Fruit fly (Drosophila melanogaster) whole organism, adult: ENCODE results near the gene ds.

ENCODE experiments used
- CG11617 ChIP-seq: fragments of 200-800 bp; sonication (Bioruptor generic); optimal IDR thresholded peaks from 2 replicates; lab custom pipeline; 2017; ENCODE audit warnings: mild to moderate bottlenecking, missing biosample characterization, missing genetic modification reagents, missing genetic modification characterization
- CG12768 ChIP-seq: fragments of 200-800 bp; sonication (Bioruptor generic); optimal IDR thresholded peaks from 2 replicates; lab custom pipeline; 2017; ENCODE audit warnings: missing biosample characterization, missing genetic modification characterization, mild to moderate bottlenecking, moderate library complexity, missing genetic modification reagents
- CG14711 ChIP-seq: fragments of 200-800 bp; sonication (Bioruptor generic); optimal IDR thresholded peaks from 2 replicates; lab custom pipeline; 2018; ENCODE audit warnings: missing biosample characterization, mild to moderate bottlenecking, missing genetic modification characterization, moderate library complexity
- CG1620 ChIP-seq: fragments of 200-800 bp; sonication (Bioruptor generic); optimal IDR thresholded peaks from 2 replicates; lab custom pipeline; 2016; ENCODE audit warnings: missing biosample characterization, missing genetic modification characterization
- CG33017 ChIP-seq: fragments of 200-800 bp; sonication (Bioruptor generic); optimal IDR thresholded peaks from 2 replicates; lab custom pipeline; 2018; ENCODE audit warnings: missing biosample characterization, mild to moderate bottlenecking, missing genetic modification characterization, moderate library complexity
- CG5204 ChIP-seq: fragments of 200-800 bp; sonication (Bioruptor generic); optimal IDR thresholded peaks from 2 replicates; lab custom pipeline; 2016; ENCODE audit warnings: missing biosample characterization, missing genetic modification characterization
- CG7045 ChIP-seq: fragments of 200-800 bp; sonication (Bioruptor generic); optimal IDR thresholded peaks from 2 replicates; lab custom pipeline; 2017; ENCODE audit warnings: missing biosample characterization, mild to moderate bottlenecking, missing genetic modification characterization
- CG7101 ChIP-seq: fragments of 200-800 bp; sonication (Bioruptor generic); optimal IDR thresholded peaks from 2 replicates; lab custom pipeline; 2018; ENCODE audit warnings: missing biosample characterization, mild to moderate bottlenecking, missing genetic modification characterization, moderate library complexity
- Clk ChIP-seq: fragments of 200-800 bp; sonication (Bioruptor generic); optimal IDR thresholded peaks from 2 replicates; lab custom pipeline; 2017; ENCODE audit warnings: missing biosample characterization, missing genetic modification characterization
- Crg-1 ChIP-seq: fragments of 200-800 bp; sonication (Bioruptor generic); optimal IDR thresholded peaks from 2 replicates; lab custom pipeline; 2016; ENCODE audit warnings: missing biosample characterization, missing genetic modification characterization
- Hr96 ChIP-seq: fragments of 200-800 bp; sonication (Bioruptor generic); optimal IDR thresholded peaks from 2 replicates; lab custom pipeline; 2016; ENCODE audit warnings: missing biosample characterization, missing genetic modification characterization
- Mnt ChIP-seq: fragments of 200-800 bp; sonication (Bioruptor generic); optimal IDR thresholded peaks from 2 replicates; lab custom pipeline; 2016; ENCODE audit warnings: missing biosample characterization, mild to moderate bottlenecking, missing genetic modification characterization
- bab1 ChIP-seq: fragments of 200-800 bp; sonication (Bioruptor generic); optimal IDR thresholded peaks from 3 replicates; lab custom pipeline; 2019; ENCODE audit warnings: missing biosample characterization, mild to moderate bottlenecking, missing genetic modification characterization, moderate library complexity
- cic ChIP-seq: fragments of 200-800 bp; sonication (Bioruptor generic); optimal IDR thresholded peaks from 2 replicates; lab custom pipeline; 2017; ENCODE audit warnings: missing biosample characterization, mild to moderate bottlenecking, missing genetic modification characterization, moderate library complexity
- cnc ChIP-seq, 2 experiments: fragments of >200 bp; optimal IDR thresholded peaks; 2 replicates each; lab custom pipeline; 2017
- kay ChIP-seq: fragments of 200-800 bp; sonication (Bioruptor generic); peaks from one replicate; lab custom pipeline; 2016; ENCODE audit warnings: missing biosample characterization, missing genetic modification characterization, borderline replicate concordance
- ovo ChIP-seq: fragments of 200-800 bp; sonication (Bioruptor generic); optimal IDR thresholded peaks from 2 replicates; lab custom pipeline; 2016; ENCODE audit warnings: missing biosample characterization, missing genetic modification characterization
- pad ChIP-seq: fragments of 200-800 bp; sonication (Bioruptor generic); optimal IDR thresholded peaks from 3 replicates; lab custom pipeline; 2017; ENCODE audit warnings: missing biosample characterization, missing genetic modification characterization, mild to moderate bottlenecking, moderate library complexity, missing genetic modification reagents
- tj ChIP-seq: fragments of 200-800 bp; sonication (Bioruptor generic); optimal IDR thresholded peaks from 3 replicates; lab custom pipeline; 2017; ENCODE audit warnings: missing biosample characterization, mild to moderate bottlenecking, missing genetic modification characterization, moderate library complexity
- toe ChIP-seq: fragments of 200-800 bp; sonication (Bioruptor generic); optimal IDR thresholded peaks from 2 replicates; lab custom pipeline; 2016; ENCODE audit warnings: missing biosample characterization, missing genetic modification characterization

Gene ds

dm6 chr2L:723799-724531 is 9.2 kb upstream of the ds start:
- no peak for TF ChIP-seq Hr96
- no peak for TF ChIP-seq cic (GFP tag; lab: Kevin White, UChicago)
- no peak for TF ChIP-seq toe
- no peak for TF ChIP-seq cnc (optimal IDR thresholded peaks at IDR 0.05; lab: Kevin White, UChicago)
- no peak for TF ChIP-seq CG12768
- TF ChIP-seq tj (GFP tag; lab: Kevin White, UChicago), result no peak
- no peak for TF ChIP-seq kay (GFP tag; lab: Kevin White, UChicago)
- no peak for TF ChIP-seq Clk (GFP tag; lab: Kevin White, UChicago)

dm6 chr2L:722912-723311 is 8.1 kb upstream of the ds start:
- no peak for TF ChIP-seq CG5204 (GFP tag; lab: Kevin White, UChicago)
- no peak for TF ChIP-seq bab1 (GFP tag; lab: Kevin White, UChicago)
- TF ChIP-seq CG12768, result no peak
- no peak for TF ChIP-seq kay (GFP tag; lab: Kevin White, UChicago)
- TF ChIP-seq pad (GFP tag; lab: Kevin White, UChicago), result no peak
- TF ChIP-seq toe, result no peak
- TF ChIP-seq CG14711, result no peak
- no peak for TF ChIP-seq tj (GFP tag; lab: Kevin White, UChicago)
- no peak for TF ChIP-seq Crg-1 (GFP tag; lab: Kevin White, UChicago)
- no peak for TF ChIP-seq CG1620 (GFP tag; lab: Kevin White, UChicago)
- no peak for TF ChIP-seq Hr96
- TF ChIP-seq CG7101 (tag; lab: Kevin White, UChicago), result no peak
- TF ChIP-seq CG7045 (GFP tag; lab: Kevin White, UChicago), result no peak
- TF ChIP-seq Clk (GFP tag; lab: Kevin White, UChicago), result no peak
- TF ChIP-seq CG33017, result no peak
- TF ChIP-seq ovo (GFP tag; lab: Kevin White, UChicago), result no peak
- TF ChIP-seq cnc (optimal IDR thresholded peaks at IDR 0.05; lab: Kevin White, UChicago), result no peak
- no peak for TF ChIP-seq CG11617 (GFP tag; lab: Kevin White, UChicago)
- no peak for TF ChIP-seq Mnt
- TF ChIP-seq cic (GFP tag; lab: Kevin White, UChicago), result no peak

DNA sequence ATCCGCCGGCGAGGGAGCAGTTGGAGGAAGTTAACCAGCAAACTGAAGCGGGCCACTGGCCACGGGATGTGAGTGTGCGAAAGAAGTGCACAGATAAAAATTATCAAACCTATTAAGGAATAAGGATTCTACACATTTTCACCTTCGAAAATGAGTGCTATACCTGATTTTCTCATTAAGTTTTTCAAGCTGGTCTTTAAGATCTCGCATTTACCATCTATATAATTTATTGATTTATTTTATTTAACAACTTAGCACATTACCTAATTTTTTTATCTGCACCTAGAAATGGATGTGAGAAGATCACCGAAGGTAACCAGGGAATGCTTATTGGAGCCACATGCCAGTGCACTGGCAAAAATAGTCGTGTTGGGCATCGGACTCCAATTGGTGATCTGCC is 7.0 kb upstream of the ds start:
- no peak for TF ChIP-seq cic (GFP tag; lab: Kevin White, UChicago)
- no peak for TF ChIP-seq Hr96
- no peak for TF ChIP-seq cnc (optimal IDR thresholded peaks at IDR 0.05; lab: Kevin White, UChicago)
- no peak for TF ChIP-seq Crg-1 (GFP tag; lab: Kevin White, UChicago)
- TF ChIP-seq bab1 (GFP tag; lab: Kevin White, UChicago), result no peak
- TF ChIP-seq CG11617 (GFP tag; lab: Kevin White, UChicago), result no peak
- no peak for TF ChIP-seq pad (GFP tag; lab: Kevin White, UChicago)
- TF ChIP-seq CG7045 (GFP tag; lab: Kevin White, UChicago), result no peak
- TF ChIP-seq CG7101 (tag; lab: Kevin White, UChicago), result no peak
- TF ChIP-seq ovo (GFP tag; lab: Kevin White, UChicago), result no peak
- no peak for TF ChIP-seq CG12768
- TF ChIP-seq kay (GFP tag; lab: Kevin White, UChicago), result no peak
- no peak for TF ChIP-seq CG1620 (GFP tag; lab: Kevin White, UChicago)
- TF ChIP-seq tj (GFP tag; lab: Kevin White, UChicago), result no peak
- TF ChIP-seq Mnt, result no peak
- TF ChIP-seq CG33017, result no peak
- TF ChIP-seq CG14711, result no peak

DNA sequence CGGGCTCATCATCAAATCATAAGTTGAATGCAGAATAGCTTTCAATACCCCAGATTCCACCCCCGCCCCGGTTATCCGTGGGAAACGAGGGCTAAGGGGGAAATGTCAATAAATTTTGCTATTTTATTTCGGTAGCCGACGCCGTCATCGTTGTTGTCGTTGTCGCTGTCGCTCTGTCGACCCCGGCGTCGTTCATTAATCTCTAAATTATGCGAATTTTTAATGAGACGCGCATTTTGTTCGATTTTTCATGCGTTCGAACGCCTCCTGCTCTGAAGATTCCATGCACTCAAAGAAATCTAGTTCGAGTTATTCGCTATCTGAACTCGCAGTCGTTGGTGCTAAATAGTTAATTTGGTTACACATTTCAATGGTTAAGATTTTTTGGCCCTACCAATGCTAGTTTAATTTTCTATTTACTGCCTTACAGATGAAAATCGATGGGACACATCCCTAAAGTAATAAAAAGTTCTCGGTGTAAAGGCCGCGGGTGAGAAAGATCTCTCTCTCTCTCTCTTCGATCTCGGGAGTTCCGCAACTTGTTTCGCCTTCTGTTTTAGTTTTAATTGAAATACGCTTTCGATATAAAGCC is 3.6 kb upstream of the ds start:
- TF ChIP-seq CG12768 (no peak), CG7045 (GFP tag; lab: Kevin White, UChicago) (no peak), cic (GFP tag; lab: Kevin White, UChicago) (no peak), Hr96 (no peak)

DNA sequence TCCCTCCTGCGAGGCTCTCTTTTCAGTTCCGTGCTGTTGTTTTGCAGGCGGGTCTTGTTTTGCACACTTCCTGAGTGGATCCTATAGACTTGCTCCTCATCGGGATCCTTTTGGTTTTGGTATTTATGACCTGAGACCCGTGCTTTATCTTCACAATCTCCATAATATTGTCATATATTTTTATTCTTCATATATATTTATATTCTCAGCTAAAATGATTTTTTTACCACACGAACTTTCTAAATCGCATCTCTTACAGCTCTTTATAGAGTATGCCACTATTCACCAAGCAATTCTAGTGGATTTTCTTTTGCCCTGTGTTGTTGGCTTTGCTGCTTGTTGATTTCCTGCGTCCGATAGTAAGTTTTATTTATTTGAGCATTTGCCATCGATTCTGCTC is 3.0 kb upstream of the ds start:
- no peak for TF ChIP-seq cic (GFP tag; lab: Kevin White, UChicago)

dm6 chr2L:716547-716946 is 1.8 kb upstream of the ds start:
- TF ChIP-seq CG7101 (tag; lab: Kevin White, UChicago) (no peak), kay (GFP tag; lab: Kevin White, UChicago) (no peak), Clk (GFP tag; lab: Kevin White, UChicago) (no peak), cnc (optimal IDR thresholded peaks at IDR 0.05; lab: Kevin White, UChicago) (no peak), pad (GFP tag; lab: Kevin White, UChicago) (no peak), Hr96 (no peak), Mnt (no peak), CG7045 (GFP tag; lab: Kevin White, UChicago) (no peak)

DNA sequence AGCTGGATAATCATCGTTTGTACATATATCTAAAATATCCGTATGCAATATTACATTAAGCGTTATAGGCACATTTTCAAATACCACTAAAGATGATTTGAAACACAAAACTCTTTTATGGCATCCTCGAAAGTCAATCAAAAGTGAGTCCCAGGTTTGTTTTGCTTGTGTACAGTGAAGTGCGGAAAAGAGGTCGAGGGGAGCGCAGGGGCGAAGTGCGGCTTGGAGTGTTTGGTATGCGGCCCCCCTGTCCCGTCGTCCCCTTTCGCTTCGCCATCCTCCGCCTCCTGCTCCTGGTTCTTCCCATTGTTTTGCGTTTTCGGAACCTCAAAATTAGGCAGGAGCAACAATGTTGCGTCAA is 686 bp upstream of the ds start:
- TF ChIP-seq Hr96 (no peak), Mnt (no peak), ovo (GFP tag; lab: Kevin White, UChicago) (no peak), Crg-1 (GFP tag; lab: Kevin White, UChicago) (no peak), CG1620 (GFP tag; lab: Kevin White, UChicago) (no peak), CG11617 (GFP tag; lab: Kevin White, UChicago) (no peak), kay (GFP tag; lab: Kevin White, UChicago) (no peak), cnc (optimal IDR thresholded peaks at IDR 0.05; lab: Kevin White, UChicago) (no peak), CG12768 (no peak), Clk (GFP tag; lab: Kevin White, UChicago) (no peak), cic (GFP tag; lab: Kevin White, UChicago) (no peak)
